Worm (Caenorhabditis elegans) whole organism, late embryonic: ENCODE results near the gene dyf-6.

ENCODE experiments used
- F13H6.1 ChIP-seq: sonication (generic microtip); optimal IDR thresholded peaks from 2 replicates; lab custom pipeline; 2016; ENCODE audit warnings: missing genetic modification characterization, missing compliant biosample characterization
- ama-1 ChIP-seq: fragments of 150-350 bp; optimal IDR thresholded peaks from 2 replicates; lab custom pipeline; 2014
- ceh-9 ChIP-seq: sonication (generic microtip); optimal IDR thresholded peaks from 2 replicates; lab custom pipeline; 2016; ENCODE audit warnings: mild to moderate bottlenecking, missing genetic modification characterization, inconsistent platforms, missing compliant biosample characterization
- dve-1 ChIP-seq: sonication (generic microtip); optimal IDR thresholded peaks from 2 replicates; lab custom pipeline; 2017; ENCODE audit warnings: antibody characterized with exemption, mild to moderate bottlenecking, missing genetic modification characterization, missing compliant biosample characterization
- elt-2 ChIP-seq: sonication (generic microtip); optimal IDR thresholded peaks from 2 replicates; lab custom pipeline; 2016; ENCODE audit warnings: missing genetic modification reagents, missing genetic modification characterization, missing compliant biosample characterization
- ets-4 ChIP-seq: sonication (generic microtip); optimal IDR thresholded peaks from 2 replicates; lab custom pipeline; 2016; ENCODE audit warnings: missing genetic modification characterization, missing compliant biosample characterization
- fkh-10 ChIP-seq: fragments of 150-350 bp; optimal IDR thresholded peaks from 2 replicates; lab custom pipeline; 2014; ENCODE audit warnings: missing biosample characterization, missing genetic modification reagents, missing genetic modification characterization
- hlh-15 ChIP-seq: sonication (generic microtip); optimal IDR thresholded peaks from 2 replicates; lab custom pipeline; 2016; ENCODE audit warnings: missing genetic modification characterization, missing compliant biosample characterization
- pha-4 ChIP-seq: fragments of 150-350 bp; optimal IDR thresholded peaks from 2 replicates; lab custom pipeline; 2018; ENCODE audit warnings: missing biosample characterization, missing genetic modification reagents, missing genetic modification characterization
- pqm-1 ChIP-seq: sonication (generic microtip); optimal IDR thresholded peaks from 2 replicates; lab custom pipeline; 2016; ENCODE audit warnings: missing genetic modification characterization, missing compliant biosample characterization
- pros-1 ChIP-seq: fragments of 150-350 bp; optimal IDR thresholded peaks from 2 replicates; lab custom pipeline; 2014; ENCODE audit warnings: missing biosample characterization, missing genetic modification reagents, missing genetic modification characterization
- rnt-1 ChIP-seq: sonication (generic microtip); optimal IDR thresholded peaks from 2 replicates; lab custom pipeline; 2016; ENCODE audit warnings: missing genetic modification characterization, missing compliant biosample characterization

- no peak for TF ChIP-seq elt-2 (tag; lab: Kevin White, UChicago)
- no peak for TF ChIP-seq fkh-10 (GFP tag; lab: Kevin White, UChicago)
- TF ChIP-seq pqm-1 (tag; lab: Kevin White, UChicago) = no peak
- no peak for TF ChIP-seq hlh-15
- no peak for TF ChIP-seq ets-4 (tag; lab: Kevin White, UChicago)
- TF ChIP-seq dve-1 (tag; lab: Kevin White, UChicago) = no peak
- no peak for TF ChIP-seq ama-1 (lab: Kevin White, UChicago)
- no peak for TF ChIP-seq rnt-1 (tag; lab: Kevin White, UChicago)
- TF ChIP-seq F13H6.1 (tag; lab: Kevin White, UChicago) = no peak
- no peak for TF ChIP-seq pha-4 (tag; lab: Kevin White, UChicago)
- TF ChIP-seq pros-1 (tag; lab: Kevin White, UChicago) = no peak
- TF ChIP-seq ceh-9 = no peak
These were observed 33.4 kb upstream of the dyf-6 start, which contains the start of gene cdk-11.2 for ce11 chrX:10419743-10420142.
